Worm (Caenorhabditis elegans) whole organism, L4 larva: ENCODE data around the gene srx-135.

Source experiments
- daf-12 ChIP-seq: fragments of 150-350 bp; optimal IDR thresholded peaks from 2 replicates; lab custom pipeline; 2014; ENCODE audit warnings: missing biosample characterization, missing genetic modification reagents, missing genetic modification characterization
- lin-13 ChIP-seq: fragments of 150-350 bp; optimal IDR thresholded peaks from 2 replicates; lab custom pipeline; 2014; ENCODE audit warnings: missing biosample characterization, missing genetic modification reagents, missing genetic modification characterization
- lin-15B ChIP-seq: fragments of 150-350 bp; sonication (generic microtip); optimal IDR thresholded peaks from 3 replicates; lab custom pipeline; 2014; ENCODE audit warnings: missing biosample characterization, missing genetic modification characterization
- lin-39 ChIP-seq: fragments of 150-350 bp; optimal IDR thresholded peaks from 2 replicates; lab custom pipeline; 2014; ENCODE audit warnings: missing biosample characterization, missing genetic modification reagents, missing genetic modification characterization
- mdt-29 ChIP-seq: fragments of 200-800 bp; sonication (Bioruptor generic); IDR thresholded peaks from 2 replicates; pipeline ENCODE4 v1.3.6; 2022; ENCODE audit warnings: missing genetic modification reagents, missing genetic modification characterization, missing compliant biosample characterization
- nhr-77 ChIP-seq: fragments of 150-350 bp; optimal IDR thresholded peaks from 2 replicates; lab custom pipeline; 2014; ENCODE audit warnings: missing biosample characterization, missing genetic modification characterization
- unc-130 ChIP-seq: sonication (generic microtip); optimal IDR thresholded peaks from 2 replicates; lab custom pipeline; 2016; ENCODE audit warnings: missing genetic modification reagents, missing genetic modification characterization, missing compliant biosample characterization

ce11 chrV:13848379-13848778 is 10.6 kb upstream of the srx-135 start, which contains the start of gene srx-133:
- TF ChIP-seq daf-12 (tag; lab: Kevin White, UChicago): no peak
- TF ChIP-seq lin-13 (GFP tag; lab: Kevin White, UChicago): no peak
- no peak for TF ChIP-seq lin-15B
- no peak for TF ChIP-seq lin-39 (tag; lab: Kevin White, UChicago)
- TF ChIP-seq mdt-29 (GFP tag; lab: Robert Waterston, UW): no peak
- TF ChIP-seq unc-130 (GFP tag; lab: Kevin White, UChicago): no peak
- no peak for TF ChIP-seq nhr-77 (tag; lab: Kevin White, UChicago)
